Fruit fly (Drosophila melanogaster) whole organism: ENCODE data around the gene CG31661.

ENCODE experiments used
- EcR ChIP-seq, 2 experiments: fragments of >200 bp; optimal IDR thresholded peaks; 2 replicates each; lab custom pipeline; 2017; ENCODE audit warnings: missing biosample characterization in 2 of 2, missing genetic modification characterization in 2 of 2, missing genetic modification reagents in 2 of 2
- pan ChIP-seq: fragments of >200 bp; optimal IDR thresholded peaks from 2 replicates; lab custom pipeline; 2017
- psq ChIP-seq: fragments of >200 bp; optimal IDR thresholded peaks from 2 replicates; lab custom pipeline; 2017

DNA sequence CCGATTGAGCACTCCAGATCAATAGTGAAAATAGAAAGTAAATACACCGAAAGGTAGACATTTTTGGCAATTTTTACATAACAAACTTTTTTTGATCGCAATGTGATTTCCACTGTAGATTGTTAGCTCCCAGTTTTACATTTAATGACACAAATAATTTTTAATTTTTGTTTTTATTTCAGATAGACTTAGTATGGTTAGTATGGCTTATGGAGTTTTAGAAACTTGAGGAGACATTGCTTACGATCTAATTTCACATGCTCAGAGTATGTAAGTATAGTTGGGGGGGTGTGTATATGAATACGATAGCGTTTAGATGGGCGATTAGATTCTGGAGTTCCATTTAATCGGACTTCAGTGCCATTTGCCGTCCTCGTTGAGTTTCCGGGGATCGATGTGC, 20.3 kb downstream of the CG31661 start, which contains the start of gene CG18132:
- TF ChIP-seq EcR (GFP tag; optimal IDR thresholded peaks at IDR 0.05; lab: Kevin White, UChicago) = no peak
- no peak for TF ChIP-seq psq
- TF ChIP-seq pan (lab: Kevin White, UChicago) = no peak
